Comparison of ENCODE assay signal across 4 worm cellular contexts in the genomic region with DNA sequence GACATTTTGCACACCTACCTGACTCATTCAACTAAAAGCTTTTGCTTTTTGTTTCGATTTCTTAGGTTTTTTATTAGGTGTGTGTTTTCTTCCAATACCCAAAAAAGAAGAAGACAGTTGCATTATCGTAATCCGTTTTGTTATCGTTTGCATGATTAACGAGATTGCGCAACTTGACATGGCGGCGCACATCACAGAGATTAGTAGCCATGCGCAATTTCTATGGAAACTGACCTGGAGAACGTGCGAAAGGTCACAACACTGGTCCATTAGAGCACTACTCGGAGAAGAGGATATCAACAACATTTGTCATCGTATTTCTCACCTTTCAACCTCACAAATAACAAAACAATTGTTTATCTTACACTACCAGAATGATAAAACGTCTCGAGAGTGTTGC.
TF ChIP-seq lines count a peak whose summit lies in the region.

No protein-coding gene starts in this region.

TF ChIP-seq in whole organism, L4 larva, 104 proteins besides CTCF, POLR2A, EP300 and RAD21:
- TF ChIP-seq egl-27 (tag; optimal IDR thresholded peaks at IDR 0.05; lab: Kevin White, UChicago) (no peak), D1046.2 (GFP tag; IDR thresholded peaks at IDR 0.05; lab: Robert Waterston, UW) (no peak), aha-1 (tag; lab: Kevin White, UChicago) (peak; percentile 43), mdl-1 (tag; optimal IDR thresholded peaks at IDR 0.05; lab: Kevin White, UChicago) (no peak)

TF ChIP-seq in whole organism, early embryonic, 17 proteins besides CTCF, POLR2A, EP300 and RAD21:
- no peak for TF ChIP-seq F13C5.2 (tag; optimal IDR thresholded peaks at IDR 0.05; lab: Kevin White, UChicago)
- peak; percentile 17 for TF ChIP-seq ceh-36 (tag; optimal IDR thresholded peaks at IDR 0.05; lab: Kevin White, UChicago)

TF ChIP-seq in whole organism, late embryonic, 69 proteins besides CTCF, POLR2A, EP300 and RAD21:
- TF ChIP-seq ceh-9 (tag; optimal IDR thresholded peaks at IDR 0.05; lab: Kevin White, UChicago): no peak
- peak; percentile 80 for TF ChIP-seq elt-2 (tag; optimal IDR thresholded peaks at IDR 0.05; lab: Kevin White, UChicago)
TF ChIP-seq in whole organism, late embryonic: peak in this region for 1.

TF ChIP-seq in whole organism, mixed stage, embryonic, 35 proteins besides CTCF, POLR2A, EP300 and RAD21:
- TF ChIP-seq nhr-12 (tag; optimal IDR thresholded peaks at IDR 0.05; lab: Kevin White, UChicago) (no peak), elt-1 (tag; optimal IDR thresholded peaks at IDR 0.05; lab: Kevin White, UChicago; ENCODE audit: borderline replicate concordance, insufficient read depth) (peak; percentile 69), nhr-2 (tag; optimal IDR thresholded peaks at IDR 0.05; lab: Kevin White, UChicago) (peak; percentile 84), zip-8 (tag; optimal IDR thresholded peaks at IDR 0.05; lab: Kevin White, UChicago) (peak; percentile 32)
